Worm (Caenorhabditis elegans): ENCODE results near the gene F27E5.5.

- TF ChIP-seq aly-2 (tag; optimal IDR thresholded peaks at IDR 0.05) (no peak), daf-12 (tag; optimal IDR thresholded peaks at IDR 0.05) (no peak), ztf-4 (tag; optimal IDR thresholded peaks at IDR 0.05) (no peak), snpc-4 (tag; optimal IDR thresholded peaks at IDR 0.05) (no peak), fkh-10 (GFP tag; optimal IDR thresholded peaks at IDR 0.05) (no peak), ceh-16 (tag; optimal IDR thresholded peaks at IDR 0.05) (no peak), eor-1 (tag; optimal IDR thresholded peaks at IDR 0.05) (no peak), ZK546.5 (tag; optimal IDR thresholded peaks at IDR 0.05) (no peak), lin-39 (tag; optimal IDR thresholded peaks at IDR 0.05) (no peak)
Measured at ce11 chrII:10099804-10100360, 31.8 kb downstream of the F27E5.5 start, which contains the start of the genes pas-7 and puf-12.

All from whole organism, L3 larva.